Worm (Caenorhabditis elegans) whole organism, young adult: ENCODE data around the gene ceh-16.

ENCODE experiments used
- B0019.2 ChIP-seq: fragments of 200-800 bp; sonication (Bioruptor generic); conservative IDR thresholded peaks from 2 replicates; pipeline ENCODE4 v1.3.6; 2022; ENCODE audit warnings: missing genetic modification reagents, missing genetic modification characterization, missing compliant biosample characterization
- C17E4.6 ChIP-seq: fragments of 200-800 bp; sonication (Bioruptor generic); IDR thresholded peaks from 2 replicates; pipeline ENCODE4 v1.3.6; 2022; ENCODE audit warnings: missing genetic modification reagents, missing genetic modification characterization, missing compliant biosample characterization
- F10E7.11 ChIP-seq: sonication (generic microtip); optimal IDR thresholded peaks from 2 replicates; lab custom pipeline; 2017; ENCODE audit warnings: mild to moderate bottlenecking, missing genetic modification characterization, moderate library complexity, missing compliant biosample characterization
- F33H1.4 ChIP-seq: fragments of 200-800 bp; sonication (Bioruptor generic); IDR thresholded peaks from 2 replicates; pipeline ENCODE4 v1.3.6; 2022; ENCODE audit warnings: missing genetic modification reagents, missing genetic modification characterization, missing compliant biosample characterization
- F52B5.7 ChIP-seq: sonication (generic microtip); optimal IDR thresholded peaks from 2 replicates; lab custom pipeline; 2016; ENCODE audit warnings: mild to moderate bottlenecking, missing genetic modification characterization, missing compliant biosample characterization
- F57C9.4 ChIP-seq: sonication (generic microtip); optimal IDR thresholded peaks from 2 replicates; lab custom pipeline; 2017; ENCODE audit warnings: mild to moderate bottlenecking, missing genetic modification characterization, missing compliant biosample characterization
- Y67H2A.10 ChIP-seq: fragments of 200-800 bp; sonication (Bioruptor generic); conservative IDR thresholded peaks from 2 replicates; pipeline ENCODE4 v1.3.6; 2022; ENCODE audit warnings: missing genetic modification reagents, missing genetic modification characterization, missing compliant biosample characterization
- Y79H2A.3 ChIP-seq: fragments of 200-800 bp; sonication (Bioruptor generic); conservative IDR thresholded peaks from 2 replicates; pipeline ENCODE4 v1.3.6; 2022; ENCODE audit warnings: missing genetic modification reagents, missing genetic modification characterization, missing compliant biosample characterization
- atf-7 ChIP-seq: sonication (generic microtip); optimal IDR thresholded peaks from 2 replicates; lab custom pipeline; 2017; ENCODE audit warnings: mild to moderate bottlenecking, missing genetic modification characterization, missing compliant biosample characterization
- attf-5 ChIP-seq: fragments of 200-800 bp; sonication (Bioruptor generic); optimal IDR thresholded peaks from 2 replicates; lab custom pipeline; 2018; ENCODE audit warnings: mild to moderate bottlenecking, missing genetic modification characterization, missing compliant biosample characterization
- bed-1 ChIP-seq: fragments of 200-800 bp; sonication (Bioruptor generic); IDR thresholded peaks from 2 replicates; pipeline ENCODE4 v1.3.6; 2022; ENCODE audit warnings: missing genetic modification reagents, missing genetic modification characterization, missing compliant biosample characterization
- bed-2 ChIP-seq: fragments of 200-800 bp; sonication (Bioruptor generic); IDR thresholded peaks from 2 replicates; pipeline ENCODE4 v1.3.6; 2022; ENCODE audit warnings: missing genetic modification reagents, missing genetic modification characterization, missing compliant biosample characterization
- ccch-3 ChIP-seq: fragments of 200-800 bp; sonication (Bioruptor generic); optimal IDR thresholded peaks from 2 replicates; lab custom pipeline; 2018; ENCODE audit warnings: mild to moderate bottlenecking, missing genetic modification characterization, missing compliant biosample characterization
- cebp-1 ChIP-seq, 2 experiments: fragments of 200-800 bp in 1 of 2; sonication (Bioruptor generic) in 1 of 2; sonication (generic microtip) in 1 of 2; IDR thresholded peaks in 1 of 2; optimal IDR thresholded peaks in 1 of 2; 2 replicates each; pipeline versions ENCODE4 v1.3.6 to Lab custom; 2017 to 2022; ENCODE audit warnings: missing compliant biosample characterization in 2 of 2, missing genetic modification characterization in 2 of 2, mild to moderate bottlenecking in 1 of 2, missing genetic modification reagents in 1 of 2, moderate library complexity in 1 of 2
- ceh-40 ChIP-seq: fragments of 200-800 bp; sonication (Bioruptor generic); IDR thresholded peaks from 2 replicates; pipeline ENCODE4 v1.3.6; 2022; ENCODE audit warnings: missing genetic modification characterization, missing compliant biosample characterization
- chd-7 ChIP-seq: sonication (generic microtip); optimal IDR thresholded peaks from 2 replicates; lab custom pipeline; 2016; ENCODE audit warnings: mild to moderate bottlenecking, missing genetic modification characterization, moderate library complexity, missing compliant biosample characterization
- die-1 ChIP-seq: sonication (generic microtip); optimal IDR thresholded peaks from 2 replicates; lab custom pipeline; 2016; ENCODE audit warnings: missing genotype, mild to moderate bottlenecking, missing genetic modification characterization, missing compliant biosample characterization
- dox-1 ChIP-seq: fragments of 200-800 bp; sonication (Bioruptor generic); IDR thresholded peaks from 2 replicates; pipeline ENCODE4 v1.3.6; 2022; ENCODE audit warnings: missing genetic modification reagents, missing genetic modification characterization, missing compliant biosample characterization
- efl-1 ChIP-seq: fragments of 150-350 bp; optimal IDR thresholded peaks from 2 replicates; lab custom pipeline; 2014; ENCODE audit warnings: missing biosample characterization, missing genetic modification reagents, missing genetic modification characterization
- ekl-4 ChIP-seq: fragments of 200-800 bp; sonication (Bioruptor generic); IDR thresholded peaks from 2 replicates; pipeline ENCODE4 v1.3.6; 2022; ENCODE audit warnings: missing genetic modification reagents, missing genetic modification characterization, missing compliant biosample characterization
- gei-17 ChIP-seq: fragments of 200-800 bp; sonication (Bioruptor generic); optimal IDR thresholded peaks from 2 replicates; lab custom pipeline; 2018; ENCODE audit warnings: mild to moderate bottlenecking, missing genetic modification characterization, missing compliant biosample characterization
- hmg-20 ChIP-seq: fragments of 200-800 bp; sonication (Bioruptor generic); IDR thresholded peaks from 2 replicates; pipeline ENCODE4 v1.3.6; 2022; ENCODE audit warnings: missing genetic modification reagents, missing genetic modification characterization, missing compliant biosample characterization
- hrde-1 ChIP-seq: sonication (generic microtip); optimal IDR thresholded peaks from 2 replicates; lab custom pipeline; 2016; ENCODE audit warnings: missing genetic modification characterization, mild to moderate bottlenecking, missing compliant biosample characterization, moderate library complexity, missing genotype, missing genetic modification reagents, borderline replicate concordance
- hsf-1 ChIP-seq: fragments of 200-800 bp; sonication (Bioruptor generic); IDR thresholded peaks from 2 replicates; pipeline ENCODE4 v1.3.6; 2022; ENCODE audit warnings: missing genetic modification reagents, missing genetic modification characterization, missing compliant biosample characterization
- lag-1 ChIP-seq: fragments of 200-800 bp; sonication (Bioruptor generic); IDR thresholded peaks from 2 replicates; pipeline ENCODE4 v1.3.6; 2022; ENCODE audit warnings: missing genetic modification reagents, missing genetic modification characterization, missing compliant biosample characterization
- let-607 ChIP-seq, 2 experiments: fragments of 200-800 bp in 1 of 2; sonication (Bioruptor generic) in 1 of 2; sonication (generic microtip) in 1 of 2; optimal IDR thresholded peaks; 2 replicates each; lab custom pipeline; 2016 to 2018; ENCODE audit warnings: mild to moderate bottlenecking in 2 of 2, missing compliant biosample characterization in 2 of 2, missing genetic modification characterization in 2 of 2, moderate library complexity in 2 of 2, missing genotype in 1 of 2
- lin-54 ChIP-seq: fragments of 200-800 bp; sonication (Bioruptor generic); optimal IDR thresholded peaks from 2 replicates; lab custom pipeline; 2018; ENCODE audit warnings: mild to moderate bottlenecking, missing genetic modification characterization, missing compliant biosample characterization
- lir-1 ChIP-seq: fragments of 200-800 bp; sonication (Bioruptor generic); conservative IDR thresholded peaks from 2 replicates; pipeline ENCODE4 v1.3.6; 2022; ENCODE audit warnings: missing genetic modification reagents, missing genetic modification characterization, missing compliant biosample characterization
- lsl-1 ChIP-seq: fragments of 200-800 bp; sonication (Bioruptor generic); optimal IDR thresholded peaks from 2 replicates; lab custom pipeline; 2018; ENCODE audit warnings: mild to moderate bottlenecking, missing genetic modification characterization, moderate library complexity, missing compliant biosample characterization
- madf-10 ChIP-seq: sonication (generic microtip); optimal IDR thresholded peaks from 2 replicates; lab custom pipeline; 2016; ENCODE audit warnings: mild to moderate bottlenecking, missing genetic modification characterization, missing compliant biosample characterization
- madf-3 ChIP-seq: fragments of 200-800 bp; sonication (Bioruptor generic); IDR thresholded peaks from 2 replicates; pipeline ENCODE4 v1.3.6; 2022; ENCODE audit warnings: missing genetic modification reagents, missing genetic modification characterization, missing compliant biosample characterization
- madf-8 ChIP-seq: fragments of 200-800 bp; sonication (Bioruptor generic); conservative IDR thresholded peaks from 2 replicates; pipeline ENCODE4 v1.3.6; 2022; ENCODE audit warnings: missing genetic modification reagents, missing genetic modification characterization, missing compliant biosample characterization
- mcd-1 ChIP-seq: fragments of 200-800 bp; sonication (Bioruptor generic); IDR thresholded peaks from 2 replicates; pipeline ENCODE4 v1.3.6; 2022; ENCODE audit warnings: missing genetic modification reagents, missing genetic modification characterization, missing compliant biosample characterization
- mxl-1 ChIP-seq: sonication (generic microtip); optimal IDR thresholded peaks from 2 replicates; lab custom pipeline; 2016; ENCODE audit warnings: missing genetic modification characterization, missing compliant biosample characterization
- nfyb-1 ChIP-seq: fragments of 200-800 bp; sonication (Bioruptor generic); IDR thresholded peaks from 2 replicates; pipeline ENCODE4 v1.3.6; 2022; ENCODE audit warnings: missing genetic modification reagents, missing genetic modification characterization, missing compliant biosample characterization
- nhr-27 ChIP-seq: fragments of 200-800 bp; sonication (Bioruptor generic); optimal IDR thresholded peaks from 2 replicates; lab custom pipeline; 2018; ENCODE audit warnings: mild to moderate bottlenecking, missing genetic modification characterization, moderate library complexity, missing compliant biosample characterization
- nhr-90 ChIP-seq: sonication (generic microtip); optimal IDR thresholded peaks from 2 replicates; lab custom pipeline; 2016; ENCODE audit warnings: missing genotype, mild to moderate bottlenecking, missing genetic modification characterization, missing compliant biosample characterization
- pbrm-1 ChIP-seq: fragments of 200-800 bp; sonication (Bioruptor generic); IDR thresholded peaks from 2 replicates; pipeline ENCODE4 v1.3.6; 2022; ENCODE audit warnings: missing genetic modification reagents, missing genetic modification characterization, missing compliant biosample characterization
- pha-4 ChIP-seq: fragments of 150-350 bp; sonication (generic microtip); optimal IDR thresholded peaks from 2 replicates; lab custom pipeline; 2014; ENCODE audit warnings: missing biosample characterization, missing genetic modification reagents, missing genetic modification characterization
- sea-2 ChIP-seq: fragments of 200-800 bp; sonication (Bioruptor generic); IDR thresholded peaks from 2 replicates; pipeline ENCODE4 v1.3.6; 2022; ENCODE audit warnings: missing genetic modification characterization, missing compliant biosample characterization
- snpc-1.1 ChIP-seq: sonication (generic microtip); optimal IDR thresholded peaks from 2 replicates; lab custom pipeline; 2017; ENCODE audit warnings: missing genetic modification characterization, mild to moderate bottlenecking, missing compliant biosample characterization, antibody characterized with exemption, moderate library complexity, missing genotype, missing genetic modification reagents; ENCODE audit not compliant: insufficient read depth
- somi-1 ChIP-seq: fragments of 200-800 bp; sonication (Bioruptor generic); optimal IDR thresholded peaks from 2 replicates; lab custom pipeline; 2018; ENCODE audit warnings: mild to moderate bottlenecking, missing genetic modification characterization, missing compliant biosample characterization
- xnd-1 ChIP-seq: sonication (generic microtip); optimal IDR thresholded peaks from 2 replicates; lab custom pipeline; 2016; ENCODE audit warnings: missing genotype, missing genetic modification reagents, missing genetic modification characterization, missing compliant biosample characterization
- zim-3 ChIP-seq: sonication (generic microtip); optimal IDR thresholded peaks from 2 replicates; lab custom pipeline; 2017; ENCODE audit warnings: mild to moderate bottlenecking, missing genetic modification characterization, moderate library complexity, missing compliant biosample characterization
- ztf-26 ChIP-seq: sonication (generic microtip); optimal IDR thresholded peaks from 2 replicates; lab custom pipeline; 2017; ENCODE audit warnings: missing genetic modification characterization, missing compliant biosample characterization

Gene ceh-16

DNA sequence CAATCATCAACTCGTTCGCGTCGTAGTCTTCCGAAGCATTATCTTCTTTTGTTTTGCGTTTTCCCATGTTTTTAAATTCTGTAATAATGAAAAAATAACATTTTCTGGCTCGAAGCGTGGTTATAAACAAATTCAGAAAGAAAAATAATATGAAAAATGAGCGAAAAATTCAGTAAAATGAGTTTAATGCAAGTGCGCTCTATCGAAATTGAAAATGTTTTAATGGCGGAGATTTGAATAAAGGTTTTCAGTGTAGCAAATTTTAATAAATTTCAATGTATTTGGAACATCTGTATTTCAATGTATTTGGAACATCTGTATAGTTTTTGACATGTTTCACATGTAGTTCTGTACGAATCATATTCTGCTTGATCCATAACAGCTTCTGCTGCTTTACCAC lies 8.0 kb upstream of the ceh-16 start, which contains the start of gene rha-2:
Gene rha-2 (minus strand): TSS at position 80 of the 400 bp plus-strand sequence.
- TF ChIP-seq lin-54 (GFP tag; lab: Kevin White, UChicago) (peak; percentile 42), F52B5.7 (tag; lab: Kevin White, UChicago) (no peak), die-1 (no peak), B0019.2 (GFP tag; lab: Robert Waterston, UW) (no peak), Y67H2A.10 (GFP tag; lab: Robert Waterston, UW) (no peak), madf-3 (GFP tag; lab: Robert Waterston, UW) (no peak), somi-1 (GFP tag; lab: Kevin White, UChicago) (no peak), madf-8 (GFP tag; lab: Robert Waterston, UW) (no peak), nhr-27 (tag; lab: Kevin White, UChicago) (no peak), ccch-3 (GFP tag; lab: Kevin White, UChicago) (no peak), ceh-40 (GFP tag; lab: Robert Waterston, UW) (no peak), efl-1 (GFP tag; lab: Kevin White, UChicago) (peak; percentile 51), F57C9.4 (no peak), lag-1 (GFP tag; lab: Robert Waterston, UW) (no peak), Y79H2A.3 (GFP tag; lab: Robert Waterston, UW) (no peak), ztf-26 (tag; lab: Kevin White, UChicago) (no peak), attf-5 (GFP tag; lab: Kevin White, UChicago) (no peak), F10E7.11 (tag; lab: Kevin White, UChicago) (no peak), snpc-1.1 (no peak), cebp-1 (GFP tag; IDR thresholded peaks at IDR 0.05; lab: Robert Waterston, UW) (no peak), cebp-1 (tag; optimal IDR thresholded peaks at IDR 0.05; lab: Kevin White, UChicago) (no peak), nfyb-1 (no peak), bed-2 (GFP tag; lab: Robert Waterston, UW) (no peak), mcd-1 (peak; percentile 76)

DNA sequence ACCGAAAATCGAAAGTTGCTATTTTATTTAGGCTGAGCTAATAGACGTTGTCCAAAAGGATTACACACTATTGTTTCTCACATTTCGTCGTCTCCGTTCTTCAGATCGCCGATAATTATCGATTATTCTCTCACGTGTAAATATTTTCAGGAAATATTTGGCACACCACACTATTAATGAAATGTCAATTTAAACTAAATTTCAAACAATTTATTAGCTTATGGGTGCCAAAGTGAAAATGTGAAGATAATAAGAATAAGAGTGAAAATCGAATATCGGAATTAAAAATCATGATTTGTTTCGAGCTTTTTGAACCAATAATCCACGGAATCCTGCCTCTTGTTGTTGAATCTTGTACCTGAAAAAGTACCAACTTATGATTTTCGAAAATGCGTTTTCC lies 5.9 kb upstream of the ceh-16 start, which contains the start of gene C06E1.11:
Gene C06E1.11 (minus strand): TSS at position 101 of the 400 bp plus-strand sequence.
- TF ChIP-seq bed-1 (GFP tag; lab: Robert Waterston, UW), result no peak
- no peak for TF ChIP-seq F33H1.4 (GFP tag; lab: Robert Waterston, UW)
- TF ChIP-seq pbrm-1 (GFP tag; lab: Robert Waterston, UW), result no peak
- no peak for TF ChIP-seq xnd-1
- TF ChIP-seq zim-3 (tag; lab: Kevin White, UChicago), result no peak
- no peak for TF ChIP-seq chd-7 (tag; lab: Kevin White, UChicago)
- no peak for TF ChIP-seq dox-1
- TF ChIP-seq nfyb-1, result no peak
- no peak for TF ChIP-seq let-607 (tag; optimal IDR thresholded peaks at IDR 0.05; lab: Kevin White, UChicago)
- TF ChIP-seq hsf-1 (GFP tag; lab: Robert Waterston, UW), result no peak
- no peak for TF ChIP-seq somi-1 (GFP tag; lab: Kevin White, UChicago)
- TF ChIP-seq nhr-90 (tag; lab: Kevin White, UChicago), result no peak
- no peak for TF ChIP-seq mxl-1 (tag; lab: Kevin White, UChicago)

DNA sequence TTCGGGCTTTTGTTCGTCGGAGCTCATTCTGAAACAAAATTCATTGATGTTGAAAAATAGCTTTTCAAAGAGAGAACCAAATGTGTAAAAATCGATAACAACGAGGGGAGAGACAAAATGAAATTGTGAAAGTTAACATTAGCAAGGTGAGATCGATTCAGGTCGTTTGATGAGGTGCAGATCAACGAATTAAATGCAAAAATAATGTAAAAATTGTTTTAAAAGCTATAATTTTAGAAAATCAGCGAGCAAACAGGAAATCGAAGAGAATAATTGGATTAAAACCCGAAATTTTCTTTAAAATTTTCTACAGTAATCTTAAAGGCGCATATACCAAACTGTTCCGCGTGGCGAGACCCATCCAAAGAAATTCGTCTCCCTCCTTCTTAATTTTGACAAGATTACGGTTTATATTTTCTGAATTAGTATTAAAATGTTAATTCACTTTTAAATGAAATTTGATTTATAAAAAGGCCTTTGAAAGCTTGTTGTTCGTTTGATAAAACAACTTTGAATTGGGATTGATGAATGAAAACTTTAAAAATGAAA lies 4.0 kb upstream of the ceh-16 start, which contains the start of gene C13G5.2:
Gene C13G5.2 (minus strand): TSS at position 51 of the 549 bp plus-strand sequence.
- TF ChIP-seq lir-1 (GFP tag; lab: Robert Waterston, UW), result no peak
- TF ChIP-seq gei-17, result no peak
- no peak for TF ChIP-seq bed-2 (GFP tag; lab: Robert Waterston, UW)
- peak; percentile 46 for TF ChIP-seq efl-1 (GFP tag; lab: Kevin White, UChicago)
- TF ChIP-seq F33H1.4 (GFP tag; lab: Robert Waterston, UW), result peak; percentile 92
- TF ChIP-seq madf-10 (tag; lab: Kevin White, UChicago), result no peak
- TF ChIP-seq C17E4.6, result no peak
- TF ChIP-seq nhr-90 (tag; lab: Kevin White, UChicago), result no peak
- TF ChIP-seq die-1, result no peak
- TF ChIP-seq hrde-1 (tag; lab: Kevin White, UChicago), result no peak
- peak; percentile 27; the same call in 1 of the 2 replicates for TF ChIP-seq mcd-1
- no peak for TF ChIP-seq pha-4 (tag; lab: Kevin White, UChicago)
- TF ChIP-seq lsl-1 (GFP tag; lab: Kevin White, UChicago), result peak; percentile 94
- TF ChIP-seq atf-7 (tag; lab: Kevin White, UChicago), result no peak
- no peak for TF ChIP-seq hmg-20
- no peak for TF ChIP-seq ekl-4 (GFP tag; lab: Robert Waterston, UW)
- no peak for TF ChIP-seq attf-5 (GFP tag; lab: Kevin White, UChicago)
- no peak for TF ChIP-seq sea-2 (GFP tag; lab: Robert Waterston, UW)
